Worm (Caenorhabditis elegans): ENCODE results near the gene ptrn-1.

DNA sequence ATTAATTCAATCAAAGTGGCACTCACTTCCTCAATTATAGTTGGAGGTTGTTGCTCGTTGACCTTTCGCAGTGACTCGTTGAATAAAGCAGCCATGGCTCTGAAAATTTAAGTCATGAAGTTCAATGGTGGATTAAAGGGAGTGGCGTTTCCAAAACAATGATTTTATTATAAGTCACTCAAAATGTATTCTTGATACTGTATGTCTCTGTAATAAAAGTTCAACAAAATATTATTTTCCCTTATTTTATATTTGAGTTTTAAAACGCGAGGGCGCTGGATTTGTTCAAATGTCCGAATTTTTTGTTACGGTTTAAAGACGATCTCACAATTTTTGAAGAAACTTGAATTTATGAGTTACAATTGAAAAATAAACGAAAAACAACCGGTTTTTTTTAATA is 42.1 kb upstream of the ptrn-1 start, which contains the start of gene C30G4.4:
- TF ChIP-seq ztf-23 (GFP tag; IDR thresholded peaks at IDR 0.05) (no peak), med-1 (GFP tag; optimal IDR thresholded peaks at IDR 0.05; ENCODE audit: insufficient read depth) (no peak), flt-1 (GFP tag; IDR thresholded peaks at IDR 0.05) (no peak), ztf-29 (GFP tag; IDR thresholded peaks at IDR 0.05) (no peak), ref-1 (GFP tag; conservative IDR thresholded peaks at IDR 0.05) (no peak)

Data from whole organism, midembryonic.